Fruit fly (Drosophila melanogaster) whole organism, adult: Measurements from ENCODE around the gene Gr93a.

ENCODE experiments used
- CG12768 ChIP-seq: fragments of 200-800 bp; sonication (Bioruptor generic); optimal IDR thresholded peaks from 2 replicates; lab custom pipeline; 2017; ENCODE audit warnings: missing biosample characterization, missing genetic modification characterization, mild to moderate bottlenecking, moderate library complexity, missing genetic modification reagents
- CG14711 ChIP-seq: fragments of 200-800 bp; sonication (Bioruptor generic); optimal IDR thresholded peaks from 2 replicates; lab custom pipeline; 2018; ENCODE audit warnings: missing biosample characterization, mild to moderate bottlenecking, missing genetic modification characterization, moderate library complexity
- CG1620 ChIP-seq: fragments of 200-800 bp; sonication (Bioruptor generic); optimal IDR thresholded peaks from 2 replicates; lab custom pipeline; 2016; ENCODE audit warnings: missing biosample characterization, missing genetic modification characterization
- CG33017 ChIP-seq: fragments of 200-800 bp; sonication (Bioruptor generic); optimal IDR thresholded peaks from 2 replicates; lab custom pipeline; 2018; ENCODE audit warnings: missing biosample characterization, mild to moderate bottlenecking, missing genetic modification characterization, moderate library complexity
- CG5204 ChIP-seq: fragments of 200-800 bp; sonication (Bioruptor generic); optimal IDR thresholded peaks from 2 replicates; lab custom pipeline; 2016; ENCODE audit warnings: missing biosample characterization, missing genetic modification characterization
- CG7045 ChIP-seq: fragments of 200-800 bp; sonication (Bioruptor generic); optimal IDR thresholded peaks from 2 replicates; lab custom pipeline; 2017; ENCODE audit warnings: missing biosample characterization, mild to moderate bottlenecking, missing genetic modification characterization
- CG7101 ChIP-seq: fragments of 200-800 bp; sonication (Bioruptor generic); optimal IDR thresholded peaks from 2 replicates; lab custom pipeline; 2018; ENCODE audit warnings: missing biosample characterization, mild to moderate bottlenecking, missing genetic modification characterization, moderate library complexity
- Crg-1 ChIP-seq: fragments of 200-800 bp; sonication (Bioruptor generic); optimal IDR thresholded peaks from 2 replicates; lab custom pipeline; 2016; ENCODE audit warnings: missing biosample characterization, missing genetic modification characterization
- Hr96 ChIP-seq: fragments of 200-800 bp; sonication (Bioruptor generic); optimal IDR thresholded peaks from 2 replicates; lab custom pipeline; 2016; ENCODE audit warnings: missing biosample characterization, missing genetic modification characterization
- Mnt ChIP-seq: fragments of 200-800 bp; sonication (Bioruptor generic); optimal IDR thresholded peaks from 2 replicates; lab custom pipeline; 2016; ENCODE audit warnings: missing biosample characterization, mild to moderate bottlenecking, missing genetic modification characterization
- bab1 ChIP-seq: fragments of 200-800 bp; sonication (Bioruptor generic); optimal IDR thresholded peaks from 3 replicates; lab custom pipeline; 2019; ENCODE audit warnings: missing biosample characterization, mild to moderate bottlenecking, missing genetic modification characterization, moderate library complexity
- cnc ChIP-seq, 2 experiments: fragments of >200 bp; optimal IDR thresholded peaks; 2 replicates each; lab custom pipeline; 2017
- kay ChIP-seq: fragments of 200-800 bp; sonication (Bioruptor generic); peaks from one replicate; lab custom pipeline; 2016; ENCODE audit warnings: missing biosample characterization, missing genetic modification characterization, borderline replicate concordance
- ovo ChIP-seq: fragments of 200-800 bp; sonication (Bioruptor generic); optimal IDR thresholded peaks from 2 replicates; lab custom pipeline; 2016; ENCODE audit warnings: missing biosample characterization, missing genetic modification characterization
- tj ChIP-seq: fragments of 200-800 bp; sonication (Bioruptor generic); optimal IDR thresholded peaks from 3 replicates; lab custom pipeline; 2017; ENCODE audit warnings: missing biosample characterization, mild to moderate bottlenecking, missing genetic modification characterization, moderate library complexity
- toe ChIP-seq: fragments of 200-800 bp; sonication (Bioruptor generic); optimal IDR thresholded peaks from 2 replicates; lab custom pipeline; 2016; ENCODE audit warnings: missing biosample characterization, missing genetic modification characterization

Gr93a gene

DNA sequence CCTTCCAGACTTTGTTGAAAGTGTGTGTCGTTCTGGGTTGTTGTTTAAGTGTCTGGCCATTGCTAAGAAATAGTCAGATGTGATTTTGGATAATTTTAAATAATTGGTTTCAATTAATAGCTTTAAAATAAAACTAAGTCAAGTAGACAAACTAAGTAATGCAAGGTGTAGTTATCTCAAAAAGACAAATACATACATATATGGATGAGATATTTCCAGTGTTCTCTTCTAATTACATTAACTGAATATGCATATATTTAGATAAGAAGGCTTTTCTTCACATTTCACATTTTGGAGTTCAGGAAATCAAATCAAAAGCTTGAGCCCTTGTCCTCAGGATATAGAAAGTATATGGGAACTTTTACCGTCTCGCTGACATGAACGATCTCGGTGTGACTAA lies 45.3 kb downstream of the Gr93a start, which contains the start of gene P5CDh2:
Gene P5CDh2 (plus strand): TSS at position 301 of the 400 bp plus-strand sequence.
- no peak for TF ChIP-seq tj (GFP tag; lab: Kevin White, UChicago)
- no peak for TF ChIP-seq cnc (optimal IDR thresholded peaks at IDR 0.05; lab: Kevin White, UChicago)
- TF ChIP-seq CG7045: no peak
- no peak for TF ChIP-seq bab1 (GFP tag; lab: Kevin White, UChicago)
- no peak for TF ChIP-seq Hr96 (GFP tag; lab: Kevin White, UChicago)
- TF ChIP-seq toe: no peak
- TF ChIP-seq CG1620: no peak
- no peak for TF ChIP-seq kay (GFP tag; lab: Kevin White, UChicago)
- no peak for TF ChIP-seq CG12768 (GFP tag; lab: Kevin White, UChicago)

- TF ChIP-seq kay (GFP tag; lab: Kevin White, UChicago): peak; percentile 6
- no peak for TF ChIP-seq ovo (GFP tag; lab: Kevin White, UChicago)
- no peak for TF ChIP-seq CG33017 (tag; lab: Kevin White, UChicago)
These were observed 46.2 kb downstream of the Gr93a start, which contains the start of gene CG34148 for dm6 chr3R:21878473-21878872. CG34148 (minus strand) TSS chr3R:21878686.

DNA sequence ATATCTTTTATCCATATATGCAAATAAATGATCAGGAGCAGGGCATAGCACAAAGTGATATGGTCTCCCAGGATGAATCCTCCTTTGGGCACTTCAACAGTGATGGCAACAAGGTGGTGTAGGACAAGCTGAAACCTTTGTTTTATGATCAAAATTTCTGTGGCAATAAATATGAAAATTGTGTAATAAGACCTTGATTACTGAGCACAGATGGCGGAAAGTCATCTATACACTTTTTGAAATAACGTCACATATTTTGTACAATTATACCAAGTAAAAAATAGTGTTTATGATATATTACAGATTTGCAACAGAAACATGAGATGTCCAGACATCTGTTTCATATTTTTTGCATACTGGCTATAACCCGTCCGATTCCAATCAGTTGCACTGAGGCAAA lies 48.2 kb downstream of the Gr93a start, which contains the start of gene CG31465:
Gene CG31465 (plus strand): TSS at position 301 of the 400 bp plus-strand sequence.
- TF ChIP-seq CG12768 (GFP tag; lab: Kevin White, UChicago): no peak
- TF ChIP-seq bab1 (GFP tag; lab: Kevin White, UChicago): no peak
- TF ChIP-seq Mnt (GFP tag; lab: Kevin White, UChicago): no peak
- no peak for TF ChIP-seq CG14711 (tag; lab: Kevin White, UChicago)
- TF ChIP-seq CG5204 (GFP tag; lab: Kevin White, UChicago): no peak
- no peak for TF ChIP-seq kay (GFP tag; lab: Kevin White, UChicago)
- no peak for TF ChIP-seq Crg-1 (GFP tag; lab: Kevin White, UChicago)
- TF ChIP-seq cnc (optimal IDR thresholded peaks at IDR 0.05; lab: Kevin White, UChicago): no peak
- TF ChIP-seq CG33017 (tag; lab: Kevin White, UChicago): no peak
- TF ChIP-seq ovo (GFP tag; lab: Kevin White, UChicago): no peak
- TF ChIP-seq CG7101 (tag; lab: Kevin White, UChicago): no peak
- TF ChIP-seq CG1620: no peak
